Fruit fly (Drosophila melanogaster): ENCODE measurements around the gene CG31145.

DNA sequence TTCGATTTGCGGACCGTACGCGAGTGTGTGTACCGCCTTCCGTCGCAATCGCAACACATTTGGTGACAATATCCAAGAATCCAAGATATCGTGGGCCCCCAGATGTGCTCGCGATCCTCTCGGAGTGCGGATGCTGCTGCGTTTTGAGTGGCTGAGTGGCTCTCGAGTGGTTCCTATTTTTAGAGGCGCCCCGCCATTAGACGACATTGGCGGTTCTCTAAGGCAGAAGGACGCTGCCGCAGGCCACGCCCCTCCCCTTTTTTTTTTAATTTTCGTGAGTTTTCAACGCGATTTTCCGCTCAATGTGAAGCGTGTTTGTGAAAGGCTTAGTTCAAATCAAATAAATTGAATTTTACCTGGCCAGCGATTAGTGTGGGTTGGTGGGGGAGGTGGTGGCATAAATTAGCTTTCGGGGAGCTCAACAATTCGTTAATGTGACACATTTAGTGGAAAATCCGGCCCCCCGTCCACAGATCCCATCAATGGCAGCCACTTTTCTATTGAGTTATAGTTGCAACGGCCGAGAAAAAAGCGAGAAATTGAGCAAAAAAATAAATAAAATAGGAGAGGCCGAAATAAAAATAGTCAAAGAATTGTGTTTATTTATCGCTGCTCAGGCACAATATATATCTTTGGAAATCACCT lies 49.0 kb upstream of the CG31145 start, which contains the start of gene nau:
- TF ChIP-seq CG8478 (optimal IDR thresholded peaks at IDR 0.05) (no peak), CTCF (optimal IDR thresholded peaks at IDR 0.05) (no peak)
